Fruit fly (Drosophila melanogaster): ENCODE data around the gene CG17261.

CG17261 gene

dm6 chr2L:3083510-3083909, 41.2 kb downstream of the CG17261 start (continued):
- TF ChIP-seq Hr51 (GFP tag; optimal IDR thresholded peaks at IDR 0.05), result peak in 1 of 2 experiments; percentile 4
- no peak for TF ChIP-seq CG6654 (GFP tag; optimal IDR thresholded peaks at IDR 0.05)
- TF ChIP-seq Antp (GFP tag; optimal IDR thresholded peaks at IDR 0.05), result no peak
- no peak for TF ChIP-seq pan (optimal IDR thresholded peaks at IDR 0.05)
- peak in 1 of 2 experiments; percentile 29 for TF ChIP-seq pan (GFP tag; optimal IDR thresholded peaks at IDR 0.05 in 1 of 2, IDR thresholded peaks at IDR 0.05 in 1 of 2)
- no peak for TF ChIP-seq CG6272 (GFP tag; IDR thresholded peaks at IDR 0.05)
- TF ChIP-seq CG18262 (tag; optimal IDR thresholded peaks at IDR 0.05), result no peak
- 0 out of 2 replicates have a peak, but pooled peaks have one; percentile 17 for TF ChIP-seq E2f2 (GFP tag; IDR thresholded peaks at IDR 0.05)
- TF ChIP-seq CG31388 (GFP tag; optimal IDR thresholded peaks at IDR 0.05), result no peak
- peak; percentile 18; the same call in 1 of the 2 replicates for TF ChIP-seq CG32772 (GFP tag; IDR thresholded peaks at IDR 0.05)
- no peak for TF ChIP-seq CG3995 (GFP tag; optimal IDR thresholded peaks at IDR 0.05)
- TF ChIP-seq CG11695 (GFP tag; IDR thresholded peaks at IDR 0.05), result no peak
- TF ChIP-seq zen (tag; optimal IDR thresholded peaks at IDR 0.05), result peak; percentile 83
- no peak for TF ChIP-seq prd (optimal IDR thresholded peaks at IDR 0.05)
- TF ChIP-seq prd (GFP tag; IDR thresholded peaks at IDR 0.05), result 0 out of 3 replicates have a peak, but pooled peaks have one; percentile 9
- no peak for TF ChIP-seq CG14710 (tag; optimal IDR thresholded peaks at IDR 0.05)
- TF ChIP-seq cad (GFP tag; optimal IDR thresholded peaks at IDR 0.05), result peak; percentile 26
- no peak for TF ChIP-seq CG34422 (GFP tag; IDR thresholded peaks at IDR 0.05)
- no peak for TF ChIP-seq nmo (GFP tag; optimal IDR thresholded peaks at IDR 0.05)
- 0 out of 2 replicates have a peak, but pooled peaks have one; percentile 22 for TF ChIP-seq CG3847 (GFP tag; IDR thresholded peaks at IDR 0.05)
- no peak for TF ChIP-seq bowl (GFP tag; IDR thresholded peaks at IDR 0.05)
- TF ChIP-seq sisA (GFP tag; IDR thresholded peaks at IDR 0.05), result 0 out of 2 replicates have a peak, but pooled peaks have one; percentile 17
- peak; percentile 40 for TF ChIP-seq CG4707 (GFP tag; optimal IDR thresholded peaks at IDR 0.05)

dm6 chr2L:3086290-3086876, 44.0 kb downstream of the CG17261 start:
- TF ChIP-seq CG10267 (tag; optimal IDR thresholded peaks at IDR 0.05), result peak; percentile 65
- TF ChIP-seq CG7839 (tag; optimal IDR thresholded peaks at IDR 0.05), result peak; percentile 86
- TF ChIP-seq Vsx1 (GFP tag; optimal IDR thresholded peaks at IDR 0.05), result peak; percentile 50
- peak; percentile 2 for TF ChIP-seq pb (GFP tag; optimal IDR thresholded peaks at IDR 0.05)
- peak; percentile 6 for TF ChIP-seq crc (GFP tag; optimal IDR thresholded peaks at IDR 0.05)
- peak; percentile 38 for TF ChIP-seq CG10654 (GFP tag; optimal IDR thresholded peaks at IDR 0.05)
- peak; percentile 85 for TF ChIP-seq slbo (GFP tag; IDR thresholded peaks at IDR 0.05)
- TF ChIP-seq HLH54F (GFP tag; optimal IDR thresholded peaks at IDR 0.05), result peak; percentile 33
- peak; percentile 51 for TF ChIP-seq CG13775 (GFP tag; optimal IDR thresholded peaks at IDR 0.05)
- TF ChIP-seq dm (GFP tag; optimal IDR thresholded peaks at IDR 0.05), result no peak
- peak; percentile 24 for TF ChIP-seq gsb-n (tag; optimal IDR thresholded peaks at IDR 0.05)
- no peak for TF ChIP-seq Tbp (GFP tag; optimal IDR thresholded peaks at IDR 0.05)
- TF ChIP-seq HHEX (GFP tag; optimal IDR thresholded peaks at IDR 0.05), result peak; percentile 66
- no peak; the same call in 1 of the 2 replicates for TF ChIP-seq CG32772 (GFP tag; IDR thresholded peaks at IDR 0.05)
- TF ChIP-seq unc-4 (GFP tag; IDR thresholded peaks at IDR 0.05; ENCODE audit: partially characterized antibody), result no peak
- TF ChIP-seq CG4424 (GFP tag; optimal IDR thresholded peaks at IDR 0.05), result peak; percentile 56
- TF ChIP-seq CG2875 (GFP tag; optimal IDR thresholded peaks at IDR 0.05), result peak; percentile 6
- peak; percentile 10 for TF ChIP-seq CG18764 (GFP tag; optimal IDR thresholded peaks at IDR 0.05)
- TF ChIP-seq CG6175 (GFP tag; IDR thresholded peaks at IDR 0.05), result no peak
- no peak for TF ChIP-seq CG30431 (GFP tag; optimal IDR thresholded peaks at IDR 0.05)
- TF ChIP-seq CG32767 (GFP tag; IDR thresholded peaks at IDR 0.05), result no peak; the same call in 1 of the 2 replicates
- no peak for TF ChIP-seq CG12236 (GFP tag; optimal IDR thresholded peaks at IDR 0.05)
- no peak for TF ChIP-seq corto (GFP tag; optimal IDR thresholded peaks at IDR 0.05)
- no peak for TF ChIP-seq CG6791 (GFP tag; IDR thresholded peaks at IDR 0.05; ENCODE audit: partially characterized antibody)
- TF ChIP-seq MBD-R2 (GFP tag; IDR thresholded peaks at IDR 0.05), result peak; percentile 47; the same call in 1 of the 2 replicates
- no peak for TF ChIP-seq ash1 (GFP tag; optimal IDR thresholded peaks at IDR 0.05)
- TF ChIP-seq scrt (GFP tag; optimal IDR thresholded peaks at IDR 0.05), result peak; percentile 50
- 0 out of 2 replicates have a peak, but pooled peaks have one; percentile 11 for TF ChIP-seq CG11085 (GFP tag; IDR thresholded peaks at IDR 0.05)
- TF ChIP-seq slou (GFP tag; optimal IDR thresholded peaks at IDR 0.05), result peak; percentile 31
